Worm (Caenorhabditis elegans) whole organism, early embryonic: ENCODE data around the gene F39C12.1.

ENCODE experiments used
- F13C5.2 ChIP-seq: sonication (generic microtip); optimal IDR thresholded peaks from 2 replicates; lab custom pipeline; 2017; ENCODE audit warnings: mild to moderate bottlenecking, missing genetic modification characterization, inconsistent platforms, missing compliant biosample characterization
- aly-1 ChIP-seq: sonication (generic microtip); optimal IDR thresholded peaks from 2 replicates; lab custom pipeline; 2016; ENCODE audit warnings: missing genetic modification characterization, missing compliant biosample characterization
- ama-1 ChIP-seq: fragments of 150-350 bp; optimal IDR thresholded peaks from 2 replicates; lab custom pipeline; 2014
- flt-1 ChIP-seq: fragments of 200-800 bp; sonication (Bioruptor generic); IDR thresholded peaks from 2 replicates; pipeline ENCODE4 v1.3.6; 2022; ENCODE audit warnings: missing genetic modification characterization, missing compliant biosample characterization
- hmbx-1 ChIP-seq: sonication (generic microtip); optimal IDR thresholded peaks from 2 replicates; lab custom pipeline; 2016; ENCODE audit warnings: mild to moderate bottlenecking, missing genetic modification characterization, missing compliant biosample characterization
- hmg-4 ChIP-seq: fragments of 200-800 bp; sonication (Bioruptor generic); optimal IDR thresholded peaks from 2 replicates; lab custom pipeline; 2018; ENCODE audit warnings: mild to moderate bottlenecking, missing genetic modification characterization, missing compliant biosample characterization
- pes-1 ChIP-seq: fragments of 200-800 bp; sonication (Bioruptor generic); IDR thresholded peaks from 2 replicates; pipeline ENCODE4 v1.3.6; 2022; ENCODE audit warnings: missing genetic modification reagents, missing genetic modification characterization, missing compliant biosample characterization
- sea-1 ChIP-seq: fragments of 200-800 bp; sonication (Bioruptor generic); conservative IDR thresholded peaks from 2 replicates; pipeline ENCODE4 v1.3.6; 2022; ENCODE audit warnings: missing genetic modification characterization, missing compliant biosample characterization
- tbx-11 ChIP-seq: fragments of 200-800 bp; sonication (Bioruptor generic); IDR thresholded peaks from 2 replicates; pipeline ENCODE4 v1.3.6; 2022; ENCODE audit warnings: missing genetic modification characterization, missing compliant biosample characterization
- tbx-37 ChIP-seq: fragments of 200-800 bp; sonication (Bioruptor generic); conservative IDR thresholded peaks from 2 replicates; pipeline ENCODE4 v1.3.6; 2022; ENCODE audit warnings: missing genetic modification reagents, missing genetic modification characterization, missing compliant biosample characterization

ce11 chrX:4870683-4871082 is 17.7 kb upstream of the F39C12.1 start:
- TF ChIP-seq tbx-37 (GFP tag; lab: Robert Waterston, UW) (no peak), ama-1 (lab: Kevin White, UChicago) (no peak), flt-1 (no peak), hmbx-1 (no peak), F13C5.2 (no peak), hmg-4 (GFP tag; lab: Kevin White, UChicago) (no peak), pes-1 (GFP tag; lab: Robert Waterston, UW) (no peak), aly-1 (no peak), tbx-11 (GFP tag; lab: Robert Waterston, UW) (no peak), sea-1 (no peak)
